Worm (Caenorhabditis elegans): ENCODE data around the gene C01G6.4.

DNA sequence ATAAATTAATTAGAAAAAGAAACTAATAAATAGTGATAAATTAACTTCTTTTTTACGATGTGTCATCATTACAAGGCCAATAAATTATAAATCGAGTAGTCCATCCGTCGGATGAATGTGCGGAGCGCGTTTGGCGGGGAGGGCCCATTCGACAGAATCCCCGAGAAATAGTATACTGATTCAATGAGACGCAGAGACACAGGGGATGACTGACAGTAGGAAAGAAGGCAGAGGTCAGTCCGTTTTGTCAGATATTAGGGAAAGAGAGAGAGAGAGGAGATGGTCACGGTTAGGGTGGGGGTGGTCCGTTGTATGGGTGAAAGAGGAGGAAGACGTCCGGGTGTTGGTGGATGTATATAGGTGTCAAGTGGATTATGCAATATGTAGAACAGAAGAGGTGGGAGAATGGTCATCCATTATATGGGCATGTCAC is 35.8 kb upstream of the C01G6.4 start:
- TF ChIP-seq tbp1 (GFP tag; optimal IDR thresholded peaks at IDR 0.05) = no peak
- TF ChIP-seq ama-1 (optimal IDR thresholded peaks at IDR 0.05) = no peak
- no peak for TF ChIP-seq ama-1 (GFP tag; optimal IDR thresholded peaks at IDR 0.05)
- no peak for TF ChIP-seq F52B5.7 (tag; optimal IDR thresholded peaks at IDR 0.05)
- no peak for TF ChIP-seq rpc-1 (optimal IDR thresholded peaks at IDR 0.05)
- TF ChIP-seq rpc-1 (tag; optimal IDR thresholded peaks at IDR 0.05) = no peak
- no peak for TF ChIP-seq K11D2.4 (GFP tag; IDR thresholded peaks at IDR 0.05)
- TF ChIP-seq ztf-18 (tag; optimal IDR thresholded peaks at IDR 0.05) = no peak
